Worm (Caenorhabditis elegans) whole organism, L1 larva: Measurements from ENCODE around the gene C37H5.13.
A peak's percentile ranks its signal among the peaks of the same experiment; 100 is the strongest.

Experiments used
- C16A3.4 ChIP-seq: fragments of 150-350 bp; optimal IDR thresholded peaks from 2 replicates; lab custom pipeline; 2014; ENCODE audit warnings: missing biosample characterization, missing genetic modification characterization
- alr-1 ChIP-seq: fragments of 200-800 bp; sonication (Bioruptor generic); optimal IDR thresholded peaks from 2 replicates; lab custom pipeline; 2018; ENCODE audit warnings: borderline replicate concordance, mild to moderate bottlenecking, missing genetic modification characterization, missing compliant biosample characterization
- aly-2 ChIP-seq: fragments of 150-350 bp; optimal IDR thresholded peaks from 2 replicates; lab custom pipeline; 2014; ENCODE audit warnings: missing biosample characterization, missing genetic modification characterization
- ama-1 ChIP-seq: fragments of 150-350 bp; optimal IDR thresholded peaks from 2 replicates; lab custom pipeline; 2014
- blmp-1 ChIP-seq: fragments of 150-350 bp; optimal IDR thresholded peaks from 2 replicates; lab custom pipeline; 2014; ENCODE audit warnings: missing biosample characterization, missing genetic modification characterization
- ceh-63 ChIP-seq: fragments of 200-800 bp; sonication (Bioruptor generic); optimal IDR thresholded peaks from 2 replicates; lab custom pipeline; 2018; ENCODE audit warnings: mild to moderate bottlenecking, missing genetic modification characterization, missing compliant biosample characterization
- ceh-82 ChIP-seq, 3 experiments: fragments of 150-350 bp in 1 of 3; sonication (generic microtip) in 2 of 3; optimal IDR thresholded peaks; 2 replicates each; lab custom pipeline; 2014 to 2017; ENCODE audit warnings: missing biosample characterization in 3 of 3, missing genetic modification characterization in 3 of 3
- ceh-90 ChIP-seq: sonication (generic microtip); optimal IDR thresholded peaks from 2 replicates; lab custom pipeline; 2016; ENCODE audit warnings: missing genetic modification characterization, missing compliant biosample characterization
- efl-1 ChIP-seq, 4 experiments: fragments of 150-350 bp; optimal IDR thresholded peaks in 3 of 4; peaks in 1 of 4; 1 replicate in 1 of 4; 2 replicates in 3 of 4; lab custom pipeline; 2014; ENCODE audit warnings: missing biosample characterization in 2 of 4, missing genetic modification characterization in 2 of 4, missing genetic modification reagents in 2 of 4
- egl-27 ChIP-seq, 2 experiments: fragments of 150-350 bp in 1 of 2; sonication (generic microtip); optimal IDR thresholded peaks; 3 replicates each; lab custom pipeline; 2017 to 2018; ENCODE audit warnings: missing biosample characterization in 2 of 2, missing genetic modification characterization in 2 of 2, missing genetic modification reagents in 2 of 2
- elt-2 ChIP-seq: sonication (generic microtip); optimal IDR thresholded peaks from 2 replicates; lab custom pipeline; 2016; ENCODE audit warnings: missing genetic modification characterization, mild to moderate bottlenecking, inconsistent platforms, missing compliant biosample characterization, missing genetic modification reagents
- elt-3 ChIP-seq, 6 experiments: fragments of 150-350 bp in 1 of 6; sonication (generic microtip); optimal IDR thresholded peaks; 2 replicates each; lab custom pipeline; 2017 to 2018; ENCODE audit warnings: missing biosample characterization in 6 of 6, missing genetic modification characterization in 6 of 6, inconsistent platforms in 1 of 6
- ets-5 ChIP-seq: fragments of 200-800 bp; sonication (Bioruptor generic); IDR thresholded peaks from 2 replicates; pipeline ENCODE4 v1.3.6; 2022; ENCODE audit warnings: missing genetic modification characterization, missing compliant biosample characterization
- fkh-8 ChIP-seq: sonication (generic microtip); optimal IDR thresholded peaks from 2 replicates; lab custom pipeline; 2016; ENCODE audit warnings: mild to moderate bottlenecking, missing genetic modification characterization, missing compliant biosample characterization
- grh-1 ChIP-seq: fragments of 200-800 bp; sonication (Bioruptor generic); IDR thresholded peaks from 2 replicates; pipeline ENCODE4 v1.3.6; 2022; ENCODE audit warnings: missing genetic modification reagents, missing genetic modification characterization, missing compliant biosample characterization
- hlh-17 ChIP-seq: fragments of 200-800 bp; sonication (Bioruptor generic); optimal IDR thresholded peaks from 2 replicates; lab custom pipeline; 2018; ENCODE audit warnings: missing genetic modification characterization, mild to moderate bottlenecking, missing compliant biosample characterization, moderate library complexity, borderline replicate concordance
- hpl-2 ChIP-seq: fragments of 150-350 bp; optimal IDR thresholded peaks from 2 replicates; lab custom pipeline; 2014; ENCODE audit warnings: missing biosample characterization, missing genetic modification reagents, missing genetic modification characterization
- lin-13 ChIP-seq: fragments of 150-350 bp; optimal IDR thresholded peaks from 2 replicates; lab custom pipeline; 2014; ENCODE audit warnings: missing biosample characterization, missing genetic modification reagents, missing genetic modification characterization
- lin-14 ChIP-seq: fragments of 200-800 bp; sonication (Bioruptor generic); optimal IDR thresholded peaks from 2 replicates; lab custom pipeline; 2018; ENCODE audit warnings: mild to moderate bottlenecking, missing genetic modification characterization, moderate library complexity, missing compliant biosample characterization
- lin-35 ChIP-seq, 2 experiments: fragments of 150-350 bp; optimal IDR thresholded peaks; 2 replicates each; lab custom pipeline; 2014; ENCODE audit warnings: missing biosample characterization in 2 of 2, missing genetic modification characterization in 2 of 2, missing genetic modification reagents in 2 of 2
- lsy-2 ChIP-seq, 2 experiments: fragments of 150-350 bp; optimal IDR thresholded peaks; 2 replicates each; lab custom pipeline; 2014; ENCODE audit warnings: missing biosample characterization in 2 of 2, missing genetic modification characterization in 2 of 2
- mep-1 ChIP-seq: fragments of 150-350 bp; optimal IDR thresholded peaks from 2 replicates; lab custom pipeline; 2014; ENCODE audit warnings: missing biosample characterization, missing genetic modification characterization
- nhr-19 ChIP-seq: fragments of 200-800 bp; sonication (Bioruptor generic); conservative IDR thresholded peaks from 2 replicates; pipeline ENCODE4 v1.3.6; 2022; ENCODE audit warnings: missing genetic modification characterization, missing compliant biosample characterization
- nhr-20 ChIP-seq: sonication (generic microtip); optimal IDR thresholded peaks from 2 replicates; lab custom pipeline; 2016; ENCODE audit warnings: mild to moderate bottlenecking, missing genetic modification characterization, missing compliant biosample characterization
- nhr-237 ChIP-seq: fragments of 150-350 bp; optimal IDR thresholded peaks from 2 replicates; lab custom pipeline; 2014; ENCODE audit warnings: missing biosample characterization, missing genetic modification characterization
- nhr-28 ChIP-seq: fragments of 150-350 bp; optimal IDR thresholded peaks from 2 replicates; lab custom pipeline; 2014; ENCODE audit warnings: missing biosample characterization, missing genetic modification characterization
- nhr-47 ChIP-seq: sonication (generic microtip); optimal IDR thresholded peaks from 2 replicates; lab custom pipeline; 2016; ENCODE audit warnings: mild to moderate bottlenecking, missing genetic modification characterization, moderate library complexity, missing compliant biosample characterization
- nhr-71 ChIP-seq: sonication (generic microtip); optimal IDR thresholded peaks from 2 replicates; lab custom pipeline; 2016; ENCODE audit warnings: mild to moderate bottlenecking, missing genetic modification characterization, moderate library complexity, missing compliant biosample characterization
- nhr-84 ChIP-seq: sonication (generic microtip); optimal IDR thresholded peaks from 2 replicates; lab custom pipeline; 2017; ENCODE audit warnings: missing biosample characterization, missing genetic modification characterization
- nhr-85 ChIP-seq: sonication (generic microtip); peaks from one replicate; lab custom pipeline; 2016; ENCODE audit warnings: missing genetic modification characterization, inconsistent platforms, missing compliant biosample characterization
- nhr-90 ChIP-seq: sonication (generic microtip); optimal IDR thresholded peaks from 2 replicates; lab custom pipeline; 2016; ENCODE audit warnings: mild to moderate bottlenecking, missing genetic modification characterization, missing compliant biosample characterization; ENCODE audit not compliant: poor library complexity
- pax-3 ChIP-seq: fragments of 200-800 bp; sonication (Bioruptor generic); optimal IDR thresholded peaks from 2 replicates; lab custom pipeline; 2018; ENCODE audit warnings: mild to moderate bottlenecking, missing genetic modification characterization, moderate library complexity, missing compliant biosample characterization
- pqm-1 ChIP-seq: sonication (generic microtip); optimal IDR thresholded peaks from 3 replicates; lab custom pipeline; 2017; ENCODE audit warnings: missing biosample characterization, missing genetic modification characterization
- rnt-1 ChIP-seq: sonication (generic microtip); optimal IDR thresholded peaks from 2 replicates; lab custom pipeline; 2016; ENCODE audit warnings: mild to moderate bottlenecking, missing genetic modification characterization, moderate library complexity, missing compliant biosample characterization
- skn-1 ChIP-seq: fragments of 150-350 bp; optimal IDR thresholded peaks from 2 replicates; lab custom pipeline; 2014; ENCODE audit warnings: missing biosample characterization, missing genetic modification characterization
- sptf-1 ChIP-seq: fragments of 150-350 bp; optimal IDR thresholded peaks from 2 replicates; lab custom pipeline; 2014; ENCODE audit warnings: missing biosample characterization, missing genetic modification characterization
- tbx-2 ChIP-seq: sonication (generic microtip); optimal IDR thresholded peaks from 2 replicates; lab custom pipeline; 2016; ENCODE audit warnings: missing genetic modification characterization, missing compliant biosample characterization
- unc-130 ChIP-seq: fragments of 150-350 bp; optimal IDR thresholded peaks from 2 replicates; lab custom pipeline; 2017; ENCODE audit warnings: missing biosample characterization, missing genetic modification characterization, inconsistent platforms
- unc-30 ChIP-seq: sonication (generic microtip); optimal IDR thresholded peaks from 2 replicates; lab custom pipeline; 2017; ENCODE audit warnings: missing biosample characterization, missing genetic modification characterization
- unc-98 ChIP-seq: fragments of 200-800 bp; sonication (Bioruptor generic); IDR thresholded peaks from 2 replicates; pipeline ENCODE4 v1.3.6; 2022; ENCODE audit warnings: missing genetic modification characterization, missing compliant biosample characterization
- xbp-1 ChIP-seq: sonication (generic microtip); optimal IDR thresholded peaks from 2 replicates; lab custom pipeline; 2016; ENCODE audit warnings: missing genetic modification characterization, missing compliant biosample characterization
- zag-1 ChIP-seq: fragments of 150-350 bp; optimal IDR thresholded peaks from 2 replicates; lab custom pipeline; 2014; ENCODE audit warnings: missing biosample characterization, missing genetic modification characterization
- zip-4 ChIP-seq: fragments of 200-800 bp; sonication (Bioruptor generic); optimal IDR thresholded peaks from 2 replicates; lab custom pipeline; 2018; ENCODE audit warnings: mild to moderate bottlenecking, missing genetic modification characterization, moderate library complexity, missing compliant biosample characterization
- ztf-4 ChIP-seq: fragments of 150-350 bp; optimal IDR thresholded peaks from 2 replicates; lab custom pipeline; 2014; ENCODE audit warnings: missing biosample characterization, missing genetic modification characterization

C37H5.13 gene

DNA sequence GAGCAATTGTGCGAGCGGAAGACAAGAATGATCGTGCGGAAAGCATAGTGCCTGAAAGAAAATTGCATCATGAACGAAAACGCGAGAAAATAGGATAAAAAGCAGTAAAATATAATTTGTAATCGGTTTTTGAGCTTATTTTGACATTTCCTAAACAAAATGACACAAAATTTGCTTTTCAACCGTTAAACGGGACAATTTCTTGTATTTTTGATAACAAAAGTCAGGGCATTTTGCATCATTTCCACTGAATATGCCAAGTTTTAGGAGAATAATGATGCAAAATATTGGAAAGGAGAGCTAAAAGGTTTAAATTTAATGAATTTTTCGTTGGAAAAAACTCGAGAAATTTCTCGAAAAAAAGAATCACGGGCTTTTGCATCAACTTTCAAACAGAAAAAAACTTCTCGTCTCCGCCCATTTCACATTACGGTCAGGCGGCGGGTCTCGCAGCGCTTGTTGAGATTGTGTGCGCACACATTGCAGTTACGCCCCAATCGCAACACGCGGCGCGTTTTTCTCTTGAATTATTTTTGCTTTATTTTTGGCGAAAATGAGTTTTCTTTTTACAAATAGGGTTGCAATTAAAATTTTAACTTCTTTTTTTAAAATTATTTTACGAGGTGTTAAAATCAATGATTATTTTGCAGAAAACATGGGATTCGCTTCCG is 35.9 kb downstream of the C37H5.13 start, which contains the start of the genes hsp-6 and C37H5.5 (continued):
- TF ChIP-seq sptf-1 (tag; lab: Kevin White, UChicago) (no peak), lin-35 (GFP tag; optimal IDR thresholded peaks at IDR 0.05; lab: Kevin White, UChicago) (peak; percentile 66 to 84), nhr-237 (tag; lab: Kevin White, UChicago) (peak; percentile 25), blmp-1 (tag; lab: Kevin White, UChicago) (no peak), egl-27 (tag; optimal IDR thresholded peaks at IDR 0.05; lab: Kevin White, UChicago) (no peak), fkh-8 (tag; lab: Kevin White, UChicago) (peak; percentile 78), nhr-28 (no peak)

DNA sequence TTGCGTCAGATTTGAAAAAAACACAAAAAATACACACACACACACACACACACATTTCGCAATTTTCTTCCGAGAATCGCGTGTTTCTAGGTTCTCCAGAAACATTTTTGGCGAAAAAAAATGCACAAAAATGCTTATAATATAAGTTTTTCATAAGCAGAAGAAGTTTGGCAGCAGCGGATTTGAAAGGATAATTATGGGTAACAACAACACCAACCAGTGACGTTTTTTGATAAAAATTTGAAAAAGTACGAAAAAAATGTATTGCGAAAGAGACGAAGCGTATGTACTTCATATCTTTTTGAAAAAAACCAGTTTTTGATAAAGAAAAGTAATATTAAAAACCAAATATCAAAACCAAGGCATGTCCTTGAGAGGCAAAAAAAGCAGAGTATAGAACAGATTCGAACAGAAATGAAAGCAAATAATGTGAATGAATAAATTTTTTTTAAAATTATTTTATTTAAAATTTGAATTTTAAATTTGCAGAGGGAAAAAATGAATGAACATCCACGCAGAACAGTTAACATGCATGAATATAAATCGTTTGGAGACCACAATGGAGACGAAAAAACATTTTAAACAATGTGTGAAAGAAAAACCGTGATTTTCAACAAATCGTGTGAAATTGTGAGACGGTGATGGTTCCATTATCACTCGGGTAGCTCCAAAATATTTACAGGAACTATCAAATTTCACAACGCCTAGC is 38.9 kb downstream of the C37H5.13 start:
- TF ChIP-seq zag-1 (tag; lab: Kevin White, UChicago) (no peak), ceh-82 (tag; optimal IDR thresholded peaks at IDR 0.05; lab: Kevin White, UChicago) (no peak), nhr-85 (tag; lab: Kevin White, UChicago) (peak; percentile 51), ceh-90 (tag; lab: Kevin White, UChicago) (no peak), skn-1 (peak; percentile 19), alr-1 (tag; lab: Kevin White, UChicago) (no peak), zip-4 (GFP tag; lab: Kevin White, UChicago) (peak; percentile 26), nhr-47 (peak; percentile 19), pqm-1 (no peak), nhr-19 (GFP tag; lab: Robert Waterston, UW) (peak; percentile 24), elt-2 (tag; lab: Kevin White, UChicago) (peak; percentile 30), unc-98 (no peak), unc-30 (no peak), efl-1 (optimal IDR thresholded peaks at IDR 0.05; lab: Kevin White, UChicago) (no peak), efl-1 (GFP tag; optimal IDR thresholded peaks at IDR 0.05 in 1 of 2; lab: Kevin White, UChicago) (peak in 1 of 2 experiments; percentile 87), C16A3.4 (tag; lab: Kevin White, UChicago) (no peak), nhr-20 (tag; lab: Kevin White, UChicago) (peak; percentile 25), nhr-90 (peak; percentile 72), lin-35 (GFP tag; optimal IDR thresholded peaks at IDR 0.05; lab: Kevin White, UChicago) (peak in 1 of 2 experiments; percentile 10), rnt-1 (tag; lab: Kevin White, UChicago) (no peak), aly-2 (tag; lab: Kevin White, UChicago) (peak; percentile 82), lsy-2 (tag; optimal IDR thresholded peaks at IDR 0.05; lab: Kevin White, UChicago) (peak; percentile 25), ztf-4 (tag; lab: Kevin White, UChicago) (peak; percentile 74), lin-13 (GFP tag; lab: Kevin White, UChicago) (peak; percentile 13), nhr-84 (tag; lab: Kevin White, UChicago) (no peak), mep-1 (peak; percentile 21), ama-1 (peak; percentile 80), ceh-63 (GFP tag; lab: Kevin White, UChicago) (peak; percentile 2), hlh-17 (GFP tag; lab: Kevin White, UChicago) (no peak), ets-5 (no peak), nhr-71 (tag; lab: Kevin White, UChicago) (peak; percentile 57), xbp-1 (tag; lab: Kevin White, UChicago) (no peak), tbx-2 (tag; lab: Kevin White, UChicago) (no peak), pax-3 (peak; percentile 58), grh-1 (GFP tag; lab: Robert Waterston, UW) (0 out of 2 replicates have a peak, but pooled peaks have one; percentile 6), elt-3 (tag; optimal IDR thresholded peaks at IDR 0.05; lab: Kevin White, UChicago) (peak in 1 of 6 experiments; percentile 40), nhr-237 (tag; lab: Kevin White, UChicago) (no peak), lin-14 (GFP tag; lab: Kevin White, UChicago) (peak; percentile 7), unc-130 (tag; lab: Kevin White, UChicago) (no peak), hpl-2 (GFP tag; lab: Kevin White, UChicago) (peak; percentile 3)
